Worm (Caenorhabditis elegans): ENCODE results near the gene snx-17.

The snx-17 gene

DNA sequence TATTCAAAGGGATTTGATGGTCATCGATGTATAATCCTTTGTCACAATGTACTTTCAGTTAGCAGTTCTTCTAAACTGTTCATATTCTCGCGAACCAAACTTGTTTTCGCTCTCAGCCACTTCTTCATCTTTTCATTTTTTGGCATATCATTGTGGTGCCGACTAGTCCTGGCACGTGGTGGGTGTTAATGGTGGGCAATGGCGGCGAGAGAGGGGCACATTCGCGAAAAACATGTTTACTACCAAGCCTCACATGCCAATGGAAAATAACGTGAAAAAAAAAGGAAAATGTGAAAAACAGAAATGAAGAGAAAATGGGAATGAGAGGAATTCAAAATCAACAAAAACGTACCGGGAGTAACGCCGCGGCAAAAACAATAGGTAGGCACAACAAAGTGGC is 25.0 kb upstream of the snx-17 start:
- TF ChIP-seq nhr-80 (tag; optimal IDR thresholded peaks at IDR 0.05) (no peak), somi-1 (GFP tag; optimal IDR thresholded peaks at IDR 0.05) (peak; percentile 37), cebp-1 (GFP tag; IDR thresholded peaks at IDR 0.05) (no peak), cebp-1 (tag; optimal IDR thresholded peaks at IDR 0.05) (peak; percentile 11), K12H6.12 (tag; optimal IDR thresholded peaks at IDR 0.05) (peak; percentile 70), lin-26 (GFP tag; IDR thresholded peaks at IDR 0.05) (peak; percentile 52; the same call in 1 of the 2 replicates), ceh-27 (GFP tag; optimal IDR thresholded peaks at IDR 0.05) (peak; percentile 56), Y67H2A.10 (GFP tag; conservative IDR thresholded peaks at IDR 0.05) (no peak)

DNA sequence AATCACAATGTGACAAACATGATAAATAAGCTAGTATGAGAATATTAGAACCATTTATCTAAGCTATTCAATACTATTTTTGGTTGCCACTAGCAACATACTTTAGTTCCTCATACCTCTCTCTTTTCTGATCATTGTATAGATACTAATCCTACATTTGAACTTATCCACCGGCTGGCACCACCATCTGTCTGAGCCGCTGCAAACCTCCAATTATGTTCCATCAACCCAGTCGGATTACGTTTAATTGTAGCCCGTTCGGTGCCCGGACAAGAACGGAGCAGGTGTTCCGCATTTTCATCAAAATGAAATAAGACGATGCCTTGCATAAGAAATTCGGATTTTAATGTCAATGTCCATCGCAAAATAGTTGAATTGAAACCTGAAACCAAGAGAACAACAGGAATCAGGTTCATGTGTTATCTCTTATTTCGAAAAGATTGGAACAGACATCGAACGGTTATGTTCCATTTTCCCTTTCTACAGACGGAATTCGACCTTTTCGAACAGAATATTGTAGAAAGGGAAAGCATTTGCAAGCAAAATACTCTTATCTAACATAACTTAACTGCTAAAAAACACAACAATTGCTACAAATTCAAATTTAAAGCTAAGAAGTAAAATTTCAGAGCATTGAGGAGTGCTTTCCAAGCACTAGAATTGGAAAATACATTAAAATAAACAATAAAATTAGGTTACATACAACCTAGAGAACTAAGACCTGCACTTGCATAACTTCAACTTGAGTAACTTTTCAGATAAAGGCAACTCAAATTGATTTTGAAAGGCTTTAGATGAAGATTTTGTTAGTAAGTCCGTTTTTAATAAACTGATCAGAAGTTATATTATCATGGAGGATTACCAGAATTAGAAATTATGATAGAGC is 24.1 kb upstream of the snx-17 start:
- no peak for TF ChIP-seq attf-5 (GFP tag; optimal IDR thresholded peaks at IDR 0.05)
- TF ChIP-seq madf-3 (GFP tag; IDR thresholded peaks at IDR 0.05) = 0 out of 2 replicates have a peak, but pooled peaks have one; percentile 18
- TF ChIP-seq ceh-58 (GFP tag; IDR thresholded peaks at IDR 0.05) = no peak
- no peak for TF ChIP-seq T26A5.8 (tag; optimal IDR thresholded peaks at IDR 0.05)
- TF ChIP-seq C17E4.6 (GFP tag; IDR thresholded peaks at IDR 0.05) = no peak
- TF ChIP-seq snpc-1.3 (tag; optimal IDR thresholded peaks at IDR 0.05; ENCODE audit: insufficient read depth) = no peak
- TF ChIP-seq attf-6 (GFP tag; IDR thresholded peaks at IDR 0.05) = no peak

DNA sequence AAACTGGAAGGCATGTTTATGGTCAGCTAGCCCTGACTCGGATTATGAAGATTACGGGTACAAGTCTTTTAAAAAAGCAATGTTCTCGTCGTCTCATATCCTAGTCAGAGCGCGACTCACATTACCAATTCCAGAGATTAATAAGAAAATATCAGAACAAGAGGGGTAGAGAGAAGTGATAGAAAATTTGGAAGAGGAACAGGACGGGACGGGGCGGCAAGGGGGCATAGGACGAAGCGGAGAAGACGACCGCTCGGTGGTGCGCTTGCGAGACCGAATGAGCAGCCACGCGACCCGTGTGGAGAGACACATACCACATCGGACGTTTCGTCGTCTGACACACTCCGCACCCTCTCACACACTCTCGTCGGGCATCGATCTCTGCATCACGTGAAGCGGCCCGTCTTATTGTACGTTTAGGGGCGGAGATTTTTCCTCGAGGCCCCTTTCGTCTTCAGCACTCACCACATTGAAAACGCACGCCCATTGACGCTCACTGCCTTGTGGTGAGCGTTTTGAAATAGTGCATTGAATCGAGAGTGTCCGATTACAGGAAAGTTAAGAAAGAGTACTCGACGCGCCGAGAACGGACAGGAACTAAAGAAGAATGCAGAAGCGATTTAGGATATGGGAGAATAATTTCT is 23.0 kb upstream of the snx-17 start:
- TF ChIP-seq lsl-1 (GFP tag; optimal IDR thresholded peaks at IDR 0.05) = no peak
- TF ChIP-seq rec-8 (tag; optimal IDR thresholded peaks at IDR 0.05) = no peak
- TF ChIP-seq ceh-79 (tag; optimal IDR thresholded peaks at IDR 0.05) = no peak
- peak; percentile 61 for TF ChIP-seq repo-1 (tag; optimal IDR thresholded peaks at IDR 0.05)
- no peak for TF ChIP-seq madf-8 (GFP tag; conservative IDR thresholded peaks at IDR 0.05)
- TF ChIP-seq F10E7.11 (tag; optimal IDR thresholded peaks at IDR 0.05) = peak; percentile 43
- TF ChIP-seq dox-1 (GFP tag; IDR thresholded peaks at IDR 0.05) = peak; percentile 92
- 0 out of 2 replicates have a peak, but pooled peaks have one; percentile 10 for TF ChIP-seq ceh-100 (GFP tag; IDR thresholded peaks at IDR 0.05)
- TF ChIP-seq madf-6 (GFP tag; IDR thresholded peaks at IDR 0.05) = no peak
- TF ChIP-seq ekl-4 (GFP tag; IDR thresholded peaks at IDR 0.05) = peak; percentile 86
- no peak for TF ChIP-seq ztf-28 (GFP tag; IDR thresholded peaks at IDR 0.05)
- TF ChIP-seq let-526 (GFP tag; IDR thresholded peaks at IDR 0.05) = peak; percentile 88; the same call in 1 of the 2 replicates
- no peak for TF ChIP-seq F55B11.4 (tag; optimal IDR thresholded peaks at IDR 0.05; ENCODE audit: borderline replicate concordance, insufficient read depth)
- peak; percentile 77 for TF ChIP-seq nhr-27 (tag; optimal IDR thresholded peaks at IDR 0.05)
- TF ChIP-seq zfh-2 (GFP tag; conservative IDR thresholded peaks at IDR 0.05) = peak; percentile 99
- TF ChIP-seq unc-62 (GFP tag; optimal IDR thresholded peaks at IDR 0.05) = peak; percentile 74
- no peak for TF ChIP-seq nfya-2 (GFP tag; IDR thresholded peaks at IDR 0.05)
- peak; percentile 94 for TF ChIP-seq nhr-80 (tag; optimal IDR thresholded peaks at IDR 0.05)
- peak; percentile 97 for TF ChIP-seq lin-40 (tag; optimal IDR thresholded peaks at IDR 0.05)
- no peak for TF ChIP-seq ceh-91 (GFP tag; IDR thresholded peaks at IDR 0.05)
- TF ChIP-seq tlf-1 (GFP tag; optimal IDR thresholded peaks at IDR 0.05) = peak; percentile 89
- no peak for TF ChIP-seq bed-2 (GFP tag; IDR thresholded peaks at IDR 0.05)
- peak; percentile 69 for TF ChIP-seq tbp1 (GFP tag; optimal IDR thresholded peaks at IDR 0.05)
- peak; percentile 90 for TF ChIP-seq sea-2 (GFP tag; IDR thresholded peaks at IDR 0.05)
- TF ChIP-seq hlh-26 (GFP tag; conservative IDR thresholded peaks at IDR 0.05) = no peak
- TF ChIP-seq lin-54 (GFP tag; optimal IDR thresholded peaks at IDR 0.05) = peak; percentile 61
- peak; percentile 50 for TF ChIP-seq ztf-22 (GFP tag; optimal IDR thresholded peaks at IDR 0.05)
- no peak for TF ChIP-seq attf-6 (GFP tag; IDR thresholded peaks at IDR 0.05)
- no peak for TF ChIP-seq hrde-1 (tag; optimal IDR thresholded peaks at IDR 0.05; ENCODE audit: borderline replicate concordance)

Measured in whole organism, young adult.